Fruit fly (Drosophila melanogaster) whole organism, embryonic: ENCODE results near the gene g.

ENCODE experiments used
- B-H1 ChIP-seq: fragments of 200-800 bp; sonication (Bioruptor generic); IDR thresholded peaks from 3 replicates; pipeline ENCODE4 v1.3.6; 2022; ENCODE audit warnings: missing biosample characterization, missing genetic modification characterization
- CG1024 ChIP-seq: fragments of 200-800 bp; sonication (Bioruptor generic); IDR thresholded peaks from 2 replicates; pipeline ENCODE4 v1.3.6; 2022; ENCODE audit warnings: missing biosample characterization, missing genetic modification characterization
- CG11093 ChIP-seq: fragments of 200-800 bp; sonication (Bioruptor generic); IDR thresholded peaks from 3 replicates; pipeline ENCODE4 v1.3.6; 2022; ENCODE audit warnings: missing biosample characterization, missing genetic modification characterization
- CG11695 ChIP-seq: fragments of 200-800 bp; sonication (Bioruptor generic); IDR thresholded peaks from 3 replicates; pipeline ENCODE4 v1.3.6; 2022; ENCODE audit warnings: missing biosample characterization, missing genetic modification characterization
- CG13624 ChIP-seq: fragments of 200-800 bp; sonication (Bioruptor generic); optimal IDR thresholded peaks from 2 replicates; lab custom pipeline; 2016; ENCODE audit warnings: missing biosample characterization, missing genetic modification characterization
- CG14014 ChIP-seq: fragments of 200-800 bp; sonication (Bioruptor generic); IDR thresholded peaks from 2 replicates; pipeline ENCODE4 v1.3.6; 2022; ENCODE audit warnings: missing biosample characterization, missing genetic modification characterization
- CG14860 ChIP-seq: fragments of 200-800 bp; sonication (Bioruptor generic); IDR thresholded peaks from 3 replicates; pipeline ENCODE4 v1.3.6; 2022; ENCODE audit warnings: missing biosample characterization, missing genetic modification characterization; ENCODE audit not compliant: partially characterized antibody
- CG1647 ChIP-seq: fragments of 200-800 bp; sonication (Bioruptor generic); optimal IDR thresholded peaks from 3 replicates; lab custom pipeline; 2016; ENCODE audit warnings: missing biosample characterization, missing genetic modification characterization
- CG1832 ChIP-seq: fragments of 200-800 bp; sonication (Bioruptor generic); optimal IDR thresholded peaks from 2 replicates; lab custom pipeline; 2017; ENCODE audit warnings: missing biosample characterization, mild to moderate bottlenecking, missing genetic modification characterization, inconsistent platforms
- CG2120 ChIP-seq: fragments of 200-800 bp; sonication (Bioruptor generic); optimal IDR thresholded peaks from 3 replicates; lab custom pipeline; 2016; ENCODE audit warnings: missing biosample characterization, missing genetic modification characterization
- CG2129 ChIP-seq: fragments of 200-800 bp; sonication (Bioruptor generic); IDR thresholded peaks from 2 replicates; pipeline ENCODE4 v1.3.6; 2022; ENCODE audit warnings: missing biosample characterization, missing genetic modification characterization; ENCODE audit not compliant: partially characterized antibody
- CG3847 ChIP-seq: fragments of 200-800 bp; sonication (Bioruptor generic); IDR thresholded peaks from 2 replicates; pipeline ENCODE4 v1.3.6; 2022; ENCODE audit warnings: missing biosample characterization, missing genetic modification characterization
- CG7372 ChIP-seq: fragments of 200-800 bp; sonication (Bioruptor generic); IDR thresholded peaks from 2 replicates; pipeline ENCODE4 v1.3.6; 2022; ENCODE audit warnings: missing biosample characterization, missing genetic modification characterization
- CG8944 ChIP-seq: fragments of 200-800 bp; sonication (Bioruptor generic); optimal IDR thresholded peaks from 3 replicates; lab custom pipeline; 2016; ENCODE audit warnings: missing biosample characterization, missing genetic modification characterization
- CG9932 ChIP-seq: fragments of 200-800 bp; sonication (Bioruptor generic); IDR thresholded peaks from 2 replicates; pipeline ENCODE4 v1.3.6; 2022; ENCODE audit warnings: missing biosample characterization, missing genetic modification characterization
- Dll ChIP-seq: fragments of 200-800 bp; sonication (Bioruptor generic); IDR thresholded peaks from 4 replicates; pipeline ENCODE4 v1.3.6; 2022; ENCODE audit warnings: missing biosample characterization, missing genetic modification characterization; ENCODE audit not compliant: partially characterized antibody
- Dref ChIP-seq: fragments of 200-800 bp; sonication (Bioruptor generic); IDR thresholded peaks from 2 replicates; pipeline ENCODE4 v1.3.6; 2022; ENCODE audit warnings: missing biosample characterization, missing genetic modification characterization
- Eip74EF ChIP-seq, 2 experiments: fragments of 200-800 bp in 1 of 2; fragments of >200 bp in 1 of 2; sonication (Bioruptor generic) in 1 of 2; optimal IDR thresholded peaks; 2 replicates each; lab custom pipeline; 2017 to 2019; ENCODE audit warnings: missing biosample characterization in 2 of 2, missing genetic modification characterization in 2 of 2, mild to moderate bottlenecking in 1 of 2, moderate library complexity in 1 of 2
- Fer1 ChIP-seq: fragments of 200-800 bp; sonication (Bioruptor generic); optimal IDR thresholded peaks from 2 replicates; lab custom pipeline; 2017; ENCODE audit warnings: missing biosample characterization, mild to moderate bottlenecking, missing genetic modification characterization
- Hmr ChIP-seq: fragments of 200-800 bp; sonication (Bioruptor generic); optimal IDR thresholded peaks from 3 replicates; lab custom pipeline; 2017; ENCODE audit warnings: mild to moderate bottlenecking, missing biosample characterization, missing genetic modification reagents, missing genetic modification characterization
- Med ChIP-seq: fragments of 200-800 bp; sonication (Bioruptor generic); peaks from one replicate; lab custom pipeline; 2016; ENCODE audit warnings: missing biosample characterization, missing genetic modification characterization, mild to moderate bottlenecking, inconsistent platforms, moderate library complexity
- Nf-YB ChIP-seq: fragments of 200-800 bp; sonication (Bioruptor generic); optimal IDR thresholded peaks from 3 replicates; lab custom pipeline; 2019; ENCODE audit warnings: missing biosample characterization, mild to moderate bottlenecking, missing genetic modification characterization, moderate library complexity
- NfI ChIP-seq: fragments of 200-800 bp; sonication (Bioruptor generic); optimal IDR thresholded peaks from 3 replicates; lab custom pipeline; 2018; ENCODE audit warnings: missing biosample characterization, mild to moderate bottlenecking, missing genetic modification characterization, moderate library complexity
- Sox102F ChIP-seq: fragments of 200-800 bp; sonication (Bioruptor generic); optimal IDR thresholded peaks from 2 replicates; lab custom pipeline; 2018; ENCODE audit warnings: missing biosample characterization, mild to moderate bottlenecking, missing genetic modification characterization, moderate library complexity
- TFAM ChIP-seq: fragments of 200-800 bp; sonication (Bioruptor generic); optimal IDR thresholded peaks from 2 replicates; lab custom pipeline; 2017; ENCODE audit warnings: missing biosample characterization, missing genetic modification characterization, inconsistent platforms
- Usf ChIP-seq: fragments of 200-800 bp; sonication (Bioruptor generic); optimal IDR thresholded peaks from 2 replicates; lab custom pipeline; 2017; ENCODE audit warnings: missing genotype, missing biosample characterization, missing genetic modification characterization
- Vsx1 ChIP-seq: fragments of 200-800 bp; sonication (Bioruptor generic); optimal IDR thresholded peaks from 2 replicates; lab custom pipeline; 2017; ENCODE audit warnings: missing biosample characterization, mild to moderate bottlenecking, missing genetic modification characterization, missing genetic modification reagents
- ash1 ChIP-seq: fragments of 200-800 bp; sonication (Bioruptor generic); optimal IDR thresholded peaks from 2 replicates; lab custom pipeline; 2018; ENCODE audit warnings: missing biosample characterization, mild to moderate bottlenecking, missing genetic modification characterization
- ato ChIP-seq: fragments of 200-800 bp; sonication (Bioruptor generic); IDR thresholded peaks from 2 replicates; pipeline ENCODE4 v1.3.6; 2022; ENCODE audit warnings: missing biosample characterization, missing genetic modification characterization; ENCODE audit not compliant: partially characterized antibody
- bcd ChIP-seq: fragments of 200-800 bp; sonication (Bioruptor generic); optimal IDR thresholded peaks from 2 replicates; lab custom pipeline; 2017; ENCODE audit warnings: missing biosample characterization, mild to moderate bottlenecking, missing genetic modification characterization
- btn ChIP-seq: fragments of 200-800 bp; sonication (Bioruptor generic); optimal IDR thresholded peaks from 2 replicates; lab custom pipeline; 2016; ENCODE audit warnings: missing biosample characterization, missing genetic modification characterization
- chif ChIP-seq, 2 experiments: fragments of 200-800 bp; sonication (Bioruptor generic); optimal IDR thresholded peaks; 3 replicates each; lab custom pipeline; 2016; ENCODE audit warnings: missing biosample characterization in 2 of 2, missing genetic modification characterization in 2 of 2
- dm ChIP-seq: fragments of 200-800 bp; sonication (Bioruptor generic); optimal IDR thresholded peaks from 3 replicates; lab custom pipeline; 2016; ENCODE audit warnings: missing biosample characterization, missing genetic modification characterization
- dpn ChIP-seq, 2 experiments: fragments of 200-800 bp; sonication (Bioruptor generic); optimal IDR thresholded peaks; 3 replicates each; lab custom pipeline; 2016; ENCODE audit warnings: missing biosample characterization in 2 of 2, missing genetic modification characterization in 2 of 2
- dysf ChIP-seq: fragments of 200-800 bp; sonication (Bioruptor generic); IDR thresholded peaks from 3 replicates; pipeline ENCODE4 v1.3.6; 2022; ENCODE audit warnings: missing biosample characterization, missing genetic modification characterization
- ems ChIP-seq: fragments of 200-800 bp; sonication (Bioruptor generic); optimal IDR thresholded peaks from 3 replicates; lab custom pipeline; 2016; ENCODE audit warnings: missing biosample characterization, missing genetic modification characterization
- h ChIP-seq: fragments of >200 bp; optimal IDR thresholded peaks from 2 replicates; lab custom pipeline; 2017
- klu ChIP-seq: fragments of 200-800 bp; sonication (Bioruptor generic); IDR thresholded peaks from 2 replicates; pipeline ENCODE4 v1.3.6; 2022; ENCODE audit warnings: missing biosample characterization, missing genetic modification characterization
- onecut ChIP-seq: fragments of 200-800 bp; sonication (Bioruptor generic); IDR thresholded peaks from 2 replicates; pipeline ENCODE4 v1.3.6; 2022; ENCODE audit warnings: missing biosample characterization, missing genetic modification characterization
- pfk ChIP-seq: fragments of 200-800 bp; sonication (Bioruptor generic); optimal IDR thresholded peaks from 2 replicates; lab custom pipeline; 2018; ENCODE audit warnings: missing biosample characterization, mild to moderate bottlenecking, missing genetic modification characterization, moderate library complexity
- ranshi ChIP-seq: fragments of 200-800 bp; sonication (Bioruptor generic); IDR thresholded peaks from 2 replicates; pipeline ENCODE4 v1.3.6; 2022; ENCODE audit warnings: missing biosample characterization, missing genetic modification characterization
- salm ChIP-seq: fragments of 200-800 bp; sonication (Bioruptor generic); optimal IDR thresholded peaks from 2 replicates; lab custom pipeline; 2018; ENCODE audit warnings: missing biosample characterization, mild to moderate bottlenecking, missing genetic modification characterization
- scrt ChIP-seq: fragments of 200-800 bp; sonication (Bioruptor generic); optimal IDR thresholded peaks from 2 replicates; lab custom pipeline; 2018; ENCODE audit warnings: missing biosample characterization, mild to moderate bottlenecking, missing genetic modification characterization, moderate library complexity
- sisA ChIP-seq: fragments of 200-800 bp; sonication (Bioruptor generic); IDR thresholded peaks from 2 replicates; pipeline ENCODE4 v1.3.6; 2022; ENCODE audit warnings: missing biosample characterization, missing genetic modification characterization
- slp2 ChIP-seq: fragments of 200-800 bp; sonication (Bioruptor generic); optimal IDR thresholded peaks from 2 replicates; lab custom pipeline; 2016; ENCODE audit warnings: missing biosample characterization, missing genetic modification characterization
- sug ChIP-seq: fragments of 200-800 bp; optimal IDR thresholded peaks from 2 replicates; lab custom pipeline; 2019; ENCODE audit warnings: missing biosample characterization, mild to moderate bottlenecking, missing genetic modification characterization, moderate library complexity
- tio ChIP-seq: fragments of 200-800 bp; sonication (Bioruptor generic); optimal IDR thresholded peaks from 2 replicates; lab custom pipeline; 2017; ENCODE audit warnings: missing biosample characterization, missing genetic modification characterization, inconsistent platforms
- toy ChIP-seq: fragments of 200-800 bp; sonication (Bioruptor generic); IDR thresholded peaks from 2 replicates; pipeline ENCODE4 v1.3.6; 2022; ENCODE audit warnings: missing biosample characterization, missing genetic modification characterization

The g gene

DNA sequence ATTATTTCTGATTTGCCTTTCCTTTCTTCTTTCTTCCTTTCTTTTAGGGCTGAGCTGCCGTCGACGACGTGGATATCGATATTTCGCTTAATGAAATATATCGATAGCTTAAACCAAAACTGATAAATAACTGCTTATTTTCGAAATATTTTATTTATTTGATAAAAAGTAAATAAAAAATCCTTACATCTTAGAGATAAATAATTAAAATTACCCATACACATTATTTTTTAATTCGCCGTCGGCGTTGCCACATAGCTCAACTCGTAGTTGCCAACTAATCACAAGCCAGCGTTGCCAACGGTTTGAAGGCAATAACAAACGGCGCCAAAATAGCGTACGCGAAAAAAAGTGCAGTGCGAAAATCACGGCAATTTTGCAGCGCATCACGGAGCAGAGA lies 14.1 kb downstream of the g start, which contains the start of the genes Mrgn1 and mus101 (continued):
- TF ChIP-seq CG2120 (GFP tag; lab: Kevin White, UChicago) (peak; percentile 8), ash1 (no peak), CG1024 (GFP tag; lab: Robert Waterston, UW) (no peak), CG9932 (no peak), dpn (GFP tag; optimal IDR thresholded peaks at IDR 0.05; lab: Kevin White, UChicago) (no peak), TFAM (GFP tag; lab: Kevin White, UChicago) (no peak), scrt (GFP tag; lab: Kevin White, UChicago) (no peak), CG2129 (GFP tag; lab: Robert Waterston, UW) (peak; percentile 71), h (lab: Kevin White, UChicago) (no peak), NfI (GFP tag; lab: Kevin White, UChicago) (no peak), Usf (GFP tag; lab: Kevin White, UChicago) (no peak), Nf-YB (no peak), CG1832 (GFP tag; lab: Kevin White, UChicago) (no peak), Fer1 (no peak), Med (GFP tag; lab: Kevin White, UChicago) (peak; percentile 44), CG11695 (no peak), ems (no peak), toy (no peak), Eip74EF (GFP tag; optimal IDR thresholded peaks at IDR 0.05; lab: Kevin White, UChicago) (no peak), ato (GFP tag; lab: Robert Waterston, UW) (0 out of 2 replicates have a peak, but pooled peaks have one; percentile 30), sisA (GFP tag; lab: Robert Waterston, UW) (no peak), bcd (GFP tag; lab: Kevin White, UChicago) (no peak), slp2 (GFP tag; lab: Kevin White, UChicago) (no peak), CG14014 (GFP tag; lab: Robert Waterston, UW) (no peak), dm (GFP tag; lab: Kevin White, UChicago) (no peak), CG8944 (GFP tag; lab: Kevin White, UChicago) (no peak), Dref (GFP tag; lab: Robert Waterston, UW) (peak; percentile 72), CG1647 (GFP tag; lab: Kevin White, UChicago) (no peak), dysf (GFP tag; lab: Robert Waterston, UW) (no peak), onecut (GFP tag; lab: Robert Waterston, UW) (no peak), Dll (GFP tag; lab: Robert Waterston, UW) (peak; percentile 93), sug (tag; lab: Kevin White, UChicago) (no peak), btn (GFP tag; lab: Kevin White, UChicago) (no peak), CG14860 (peak; percentile 77), salm (tag; lab: Kevin White, UChicago) (no peak), CG3847 (peak; percentile 42), ranshi (GFP tag; lab: Robert Waterston, UW) (no peak), pfk (GFP tag; lab: Kevin White, UChicago) (no peak), CG11093 (GFP tag; lab: Robert Waterston, UW) (no peak), CG13624 (GFP tag; lab: Kevin White, UChicago) (no peak), Vsx1 (GFP tag; lab: Kevin White, UChicago) (no peak), klu (GFP tag; lab: Robert Waterston, UW) (no peak), Sox102F (GFP tag; lab: Kevin White, UChicago) (no peak), Hmr (GFP tag; lab: Kevin White, UChicago) (no peak), B-H1 (GFP tag; lab: Robert Waterston, UW) (no peak), tio (GFP tag; lab: Kevin White, UChicago) (no peak), chif (GFP tag; optimal IDR thresholded peaks at IDR 0.05; lab: Kevin White, UChicago) (no peak), CG7372 (no peak)
